Worm (Caenorhabditis elegans) whole organism, mixed stage, embryonic: ENCODE data around the gene col-125.
"Not testable (repeated sequence)": the region's sequence is repeated elsewhere in the genome, so short reads cannot be mapped to it uniquely, and the experiment has no call there.

Experiments
- bed-3 ChIP-seq: fragments of 200-800 bp; sonication (Bioruptor generic); optimal IDR thresholded peaks from 3 replicates; lab custom pipeline; 2018; ENCODE audit warnings: mild to moderate bottlenecking, missing genetic modification characterization, moderate library complexity, missing compliant biosample characterization
- blmp-1 ChIP-seq: fragments of 150-350 bp; optimal IDR thresholded peaks from 2 replicates; lab custom pipeline; 2014; ENCODE audit warnings: missing biosample characterization, missing genetic modification characterization
- ceh-39 ChIP-seq: fragments of 150-350 bp; optimal IDR thresholded peaks from 2 replicates; lab custom pipeline; 2014; ENCODE audit warnings: missing biosample characterization, missing genetic modification characterization
- ceh-43 ChIP-seq: fragments of 200-800 bp; sonication (Bioruptor generic); optimal IDR thresholded peaks from 2 replicates; lab custom pipeline; 2018; ENCODE audit warnings: mild to moderate bottlenecking, missing genetic modification characterization, moderate library complexity, missing compliant biosample characterization
- ceh-83 ChIP-seq: fragments of 200-800 bp; sonication (Bioruptor generic); optimal IDR thresholded peaks from 2 replicates; lab custom pipeline; 2018; ENCODE audit warnings: mild to moderate bottlenecking, missing genetic modification characterization, missing compliant biosample characterization
- cnd-1 ChIP-seq: fragments of 200-800 bp; sonication (Bioruptor generic); optimal IDR thresholded peaks from 2 replicates; lab custom pipeline; 2018; ENCODE audit warnings: mild to moderate bottlenecking, missing genetic modification characterization, missing compliant biosample characterization
- drap-1 ChIP-seq: fragments of 200-800 bp; sonication (Bioruptor generic); optimal IDR thresholded peaks from 3 replicates; lab custom pipeline; 2018; ENCODE audit warnings: mild to moderate bottlenecking, missing genetic modification characterization, missing compliant biosample characterization
- elt-1 ChIP-seq: sonication (generic microtip); optimal IDR thresholded peaks from 2 replicates; lab custom pipeline; 2017; ENCODE audit warnings: missing genetic modification characterization, mild to moderate bottlenecking, missing compliant biosample characterization, antibody characterized with exemption, moderate library complexity, borderline replicate concordance; ENCODE audit not compliant: insufficient read depth
- elt-3 ChIP-seq: fragments of 150-350 bp; optimal IDR thresholded peaks from 2 replicates; lab custom pipeline; 2014; ENCODE audit warnings: missing biosample characterization, missing genetic modification characterization
- flh-1 ChIP-seq: fragments of 200-800 bp; sonication (Bioruptor generic); optimal IDR thresholded peaks from 2 replicates; lab custom pipeline; 2018; ENCODE audit warnings: mild to moderate bottlenecking, missing genetic modification characterization, moderate library complexity, missing compliant biosample characterization
- ham-2 ChIP-seq: fragments of 200-800 bp; sonication (Bioruptor generic); optimal IDR thresholded peaks from 2 replicates; lab custom pipeline; 2018; ENCODE audit warnings: mild to moderate bottlenecking, missing genetic modification characterization, missing compliant biosample characterization
- hlh-1 ChIP-seq: fragments of 150-350 bp; optimal IDR thresholded peaks from 2 replicates; lab custom pipeline; 2014; ENCODE audit warnings: missing biosample characterization, missing genetic modification reagents, missing genetic modification characterization
- lin-13 ChIP-seq: fragments of 150-350 bp; optimal IDR thresholded peaks from 2 replicates; lab custom pipeline; 2014; ENCODE audit warnings: missing biosample characterization, missing genetic modification characterization
- lin-32 ChIP-seq: fragments of 200-800 bp; sonication (Bioruptor generic); optimal IDR thresholded peaks from 2 replicates; lab custom pipeline; 2018; ENCODE audit warnings: mild to moderate bottlenecking, missing genetic modification characterization, missing compliant biosample characterization
- lsy-2 ChIP-seq: fragments of 150-350 bp; optimal IDR thresholded peaks from 2 replicates; lab custom pipeline; 2014; ENCODE audit warnings: missing biosample characterization, missing genetic modification characterization
- mab-5 ChIP-seq: fragments of 150-350 bp; optimal IDR thresholded peaks from 2 replicates; lab custom pipeline; 2014; ENCODE audit warnings: missing biosample characterization, missing genetic modification characterization
- mep-1 ChIP-seq: fragments of 150-350 bp; optimal IDR thresholded peaks from 2 replicates; lab custom pipeline; 2017; ENCODE audit warnings: missing biosample characterization, missing genetic modification reagents, missing genetic modification characterization, inconsistent platforms
- mls-2 ChIP-seq: sonication (generic microtip); optimal IDR thresholded peaks from 2 replicates; lab custom pipeline; 2016; ENCODE audit warnings: mild to moderate bottlenecking, missing genetic modification characterization, moderate library complexity, missing compliant biosample characterization
- nhr-12 ChIP-seq: fragments of 150-350 bp; optimal IDR thresholded peaks from 2 replicates; lab custom pipeline; 2014; ENCODE audit warnings: missing biosample characterization, missing genetic modification characterization
- nhr-237 ChIP-seq: fragments of 150-350 bp; optimal IDR thresholded peaks from 2 replicates; lab custom pipeline; 2014; ENCODE audit warnings: missing biosample characterization, missing genetic modification characterization
- nhr-28 ChIP-seq: fragments of 150-350 bp; optimal IDR thresholded peaks from 2 replicates; lab custom pipeline; 2014; ENCODE audit warnings: missing biosample characterization, missing genetic modification characterization
- pha-4 ChIP-seq: fragments of 150-350 bp; optimal IDR thresholded peaks from 2 replicates; lab custom pipeline; 2018; ENCODE audit warnings: missing biosample characterization, missing genetic modification reagents, missing genetic modification characterization
- snpc-4 ChIP-seq: fragments of 150-350 bp; optimal IDR thresholded peaks from 2 replicates; lab custom pipeline; 2014; ENCODE audit warnings: missing biosample characterization, missing genetic modification characterization
- unc-120 ChIP-seq: sonication (generic microtip); optimal IDR thresholded peaks from 2 replicates; lab custom pipeline; 2017; ENCODE audit warnings: missing genetic modification characterization, missing compliant biosample characterization; ENCODE audit not compliant: poor library complexity, severe bottlenecking
- unc-39 ChIP-seq: fragments of 150-350 bp; optimal IDR thresholded peaks from 2 replicates; lab custom pipeline; 2014; ENCODE audit warnings: missing biosample characterization, missing genetic modification characterization
- unc-62 ChIP-seq: fragments of 150-350 bp; optimal IDR thresholded peaks from 2 replicates; lab custom pipeline; 2014; ENCODE audit warnings: missing biosample characterization, missing genetic modification reagents, missing genetic modification characterization
- zip-8 ChIP-seq: fragments of 150-350 bp; optimal IDR thresholded peaks from 2 replicates; lab custom pipeline; 2014; ENCODE audit warnings: missing biosample characterization, missing genetic modification characterization
- ztf-11 ChIP-seq: fragments of 150-350 bp; optimal IDR thresholded peaks from 2 replicates; lab custom pipeline; 2014; ENCODE audit warnings: missing biosample characterization, missing genetic modification characterization

The col-125 gene

DNA sequence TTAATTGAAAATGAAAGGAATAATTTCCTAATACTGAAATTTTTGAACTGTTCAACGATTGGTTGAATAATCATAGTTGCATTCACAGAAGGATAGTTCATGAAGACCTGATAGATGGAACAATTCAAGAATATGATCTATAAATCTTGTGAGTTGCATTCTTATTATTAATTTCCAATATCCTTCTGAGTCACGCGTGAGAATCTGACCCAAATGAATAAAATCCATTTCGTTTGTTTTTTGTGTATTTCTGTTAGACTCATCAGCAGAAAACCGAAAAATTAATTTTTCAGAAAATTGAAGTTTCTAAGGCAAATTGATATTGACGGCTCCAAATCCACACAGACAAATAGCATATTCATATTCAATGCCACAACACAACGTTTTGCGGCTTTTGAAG is 35.9 kb upstream of the col-125 start, which contains the start of gene fbxb-79:
TSS of gene fbxb-79 (minus strand) at position 101 of the 400 bp plus-strand sequence.
- no peak for TF ChIP-seq zip-8
- TF ChIP-seq lin-13 (tag; lab: Kevin White, UChicago): no peak
- TF ChIP-seq flh-1 (GFP tag; lab: Kevin White, UChicago): no peak
- no peak for TF ChIP-seq ztf-11 (tag; lab: Kevin White, UChicago)
- no peak for TF ChIP-seq ceh-83 (GFP tag; lab: Kevin White, UChicago)
- TF ChIP-seq ceh-39 (tag; lab: Kevin White, UChicago): no peak
- TF ChIP-seq nhr-237 (tag; lab: Kevin White, UChicago): no peak
- TF ChIP-seq mep-1 (tag; lab: Kevin White, UChicago): no peak
- no peak for TF ChIP-seq ham-2 (GFP tag; lab: Kevin White, UChicago)
- TF ChIP-seq lin-32 (GFP tag; lab: Kevin White, UChicago): no peak
- TF ChIP-seq mab-5: no peak

DNA sequence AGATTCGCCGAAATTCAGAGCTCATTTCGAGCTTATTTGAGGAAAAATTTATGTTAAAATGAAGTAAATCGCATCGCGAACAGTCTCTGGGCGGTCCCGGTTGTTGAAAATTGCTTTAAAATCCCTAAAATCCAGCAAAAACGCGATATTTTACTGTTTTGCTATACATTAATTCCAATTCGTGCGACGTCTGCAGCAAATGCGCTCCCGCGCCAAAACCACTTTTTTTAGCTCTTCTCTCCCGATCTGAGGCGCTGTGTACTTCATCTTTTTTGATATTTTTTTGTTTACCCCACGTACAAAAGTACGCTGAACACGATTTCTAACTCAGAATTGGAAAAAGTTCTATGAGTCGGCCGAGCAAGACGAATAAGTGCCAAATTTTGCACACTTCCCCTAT is 26.3 kb upstream of the col-125 start, which contains the start of gene R07H5.16:
TSS of gene R07H5.16 (plus strand) at position 348 of the 400 bp plus-strand sequence.
- not testable (repeated sequence) for TF ChIP-seq ztf-11 (tag; lab: Kevin White, UChicago); snpc-4 (tag; lab: Kevin White, UChicago); mls-2

DNA sequence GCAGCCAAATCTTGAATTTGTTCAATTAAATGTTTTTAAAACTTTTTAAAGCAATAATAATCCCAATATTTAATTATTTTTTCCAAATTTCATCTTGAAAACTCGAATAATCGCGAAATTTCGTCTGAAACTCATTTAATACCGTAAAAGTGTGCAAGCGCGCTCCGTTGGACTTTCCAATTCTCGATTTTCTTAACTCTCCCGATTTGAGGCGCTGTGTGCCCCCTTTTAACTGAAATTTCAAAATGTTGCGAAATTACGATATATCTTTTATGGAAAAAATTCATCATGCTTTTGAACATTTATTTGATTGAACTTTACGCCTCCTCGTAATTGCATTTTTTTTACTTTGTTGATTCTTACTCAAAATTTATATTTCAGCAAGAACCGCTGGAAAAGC is 22.9 kb upstream of the col-125 start, which contains the start of gene R07H5.11:
TSS of gene R07H5.11 (plus strand) at position 380 of the 400 bp plus-strand sequence.
- TF ChIP-seq elt-3; lsy-2; lin-32 (GFP tag; lab: Kevin White, UChicago): not testable (repeated sequence)
- TF ChIP-seq, all 35 proteins: peak for 0; not testable (repeated sequence) for 35

DNA sequence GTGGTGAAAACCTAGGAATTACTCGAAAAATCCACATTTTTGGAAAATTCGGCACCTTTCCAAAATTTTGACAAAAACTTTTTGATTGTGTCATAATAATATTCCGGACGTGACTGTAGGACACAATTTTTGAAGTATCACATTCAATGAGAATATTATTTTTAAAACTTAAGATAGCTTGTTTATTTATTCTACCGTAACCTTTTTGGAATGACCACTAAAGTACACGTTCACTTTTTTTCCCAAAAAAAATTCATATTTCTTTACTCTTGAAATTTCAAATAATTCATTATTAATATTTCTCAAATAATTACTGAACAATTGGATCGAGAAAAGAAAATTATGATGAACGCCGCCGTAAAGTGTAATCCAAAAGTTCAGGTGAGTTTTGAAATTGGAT is 18.1 kb upstream of the col-125 start, which contains the start of gene R07H5.9:
TSS of gene R07H5.9 (plus strand) at position 301 of the 400 bp plus-strand sequence.
- no peak for TF ChIP-seq lsy-2
- TF ChIP-seq mab-5: no peak
- no peak for TF ChIP-seq hlh-1
- no peak for TF ChIP-seq unc-62
- no peak for TF ChIP-seq cnd-1 (tag; lab: Kevin White, UChicago)
- no peak for TF ChIP-seq ham-2 (GFP tag; lab: Kevin White, UChicago)
- no peak for TF ChIP-seq unc-120 (tag; lab: Kevin White, UChicago)
- TF ChIP-seq, all 35 proteins: peak for 0

DNA sequence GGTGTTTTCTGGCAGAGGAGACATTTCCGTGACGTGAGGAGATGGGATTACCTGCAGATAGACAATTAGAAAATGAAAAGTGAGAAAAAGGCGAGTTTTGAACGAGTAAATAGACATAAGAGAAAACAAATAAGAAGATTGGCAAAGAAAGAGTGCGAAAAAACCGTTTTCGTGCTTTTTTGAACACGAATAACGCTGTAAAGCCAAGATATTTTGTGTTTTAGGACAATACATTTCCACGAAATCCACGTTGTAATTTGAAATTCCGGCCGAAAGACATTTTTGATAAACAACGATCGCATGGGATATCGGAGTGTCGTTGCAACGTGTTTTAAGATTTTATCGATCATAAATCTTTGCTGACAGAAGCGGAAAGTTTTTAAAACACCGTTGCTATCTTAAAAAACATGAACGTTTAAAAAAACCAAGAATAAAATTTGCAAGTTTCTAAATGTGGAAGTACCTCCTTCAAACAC is 14.5 kb upstream of the col-125 start, which contains the start of gene adk-1:
TSS of gene adk-1 (minus strand) at position 51 of the 476 bp plus-strand sequence.
- TF ChIP-seq unc-62: no peak
- TF ChIP-seq mab-5: no peak
- no peak for TF ChIP-seq drap-1 (GFP tag; lab: Kevin White, UChicago)
- no peak for TF ChIP-seq ham-2 (GFP tag; lab: Kevin White, UChicago)

DNA sequence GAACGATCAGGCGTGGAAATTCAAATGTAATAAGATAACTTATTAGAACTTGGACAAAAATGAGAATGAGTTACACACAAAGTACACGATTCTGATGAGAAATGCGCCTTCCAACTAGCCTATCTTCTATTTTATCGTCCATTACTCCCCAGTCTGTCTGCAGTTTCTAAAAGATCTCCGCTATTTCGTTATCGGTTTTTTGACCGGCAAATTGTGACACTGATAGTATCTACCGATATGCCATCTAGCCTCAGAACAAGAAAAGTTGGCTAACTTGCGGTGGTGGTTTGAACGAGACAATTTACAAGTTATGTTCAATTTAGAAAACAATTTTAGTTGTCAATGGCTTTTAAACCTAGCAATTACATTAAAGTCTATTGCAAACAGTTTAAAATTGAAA is 13.8 kb upstream of the col-125 start:
- TF ChIP-seq nhr-12 (tag; lab: Kevin White, UChicago) (no peak), ceh-39 (tag; lab: Kevin White, UChicago) (no peak), blmp-1 (no peak), cnd-1 (tag; lab: Kevin White, UChicago) (no peak), unc-39 (tag; lab: Kevin White, UChicago) (no peak), elt-1 (peak; percentile 94), lin-13 (tag; lab: Kevin White, UChicago) (no peak), mab-5 (no peak), flh-1 (GFP tag; lab: Kevin White, UChicago) (no peak), ham-2 (GFP tag; lab: Kevin White, UChicago) (peak; percentile 84), elt-3 (no peak), pha-4 (tag; lab: Kevin White, UChicago) (no peak), ceh-43 (GFP tag; lab: Kevin White, UChicago) (no peak), zip-8 (no peak)

DNA sequence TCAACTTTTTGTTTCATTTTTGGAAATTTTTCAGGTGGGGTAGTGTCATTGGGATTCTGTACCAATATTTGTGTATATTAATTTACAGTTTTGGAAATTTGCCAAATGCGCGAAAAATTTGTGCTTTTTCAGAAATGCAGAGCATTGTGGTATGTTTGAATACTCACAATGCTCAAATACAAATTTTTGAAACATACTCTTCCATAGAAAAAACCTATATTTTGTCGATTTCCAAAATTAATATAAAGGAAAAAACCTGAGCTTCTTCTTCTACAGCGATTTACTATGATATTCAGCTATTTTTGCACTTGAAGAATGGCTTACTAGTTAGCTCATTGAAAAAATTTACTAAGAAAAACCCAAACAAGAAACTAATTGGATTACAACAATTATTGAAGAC is 12.3 kb upstream of the col-125 start:
- TF ChIP-seq lin-32 (GFP tag; lab: Kevin White, UChicago) (no peak), ham-2 (GFP tag; lab: Kevin White, UChicago) (no peak), snpc-4 (tag; lab: Kevin White, UChicago) (no peak), nhr-28 (no peak), drap-1 (GFP tag; lab: Kevin White, UChicago) (no peak), mep-1 (tag; lab: Kevin White, UChicago) (no peak), bed-3 (GFP tag; lab: Kevin White, UChicago) (no peak)
